Worm (Caenorhabditis elegans) whole organism, L4/young adult: Measurements from ENCODE around the gene C56E6.7.

Experiments used
- W03F9.2 ChIP-seq: fragments of 150-350 bp; optimal IDR thresholded peaks from 2 replicates; lab custom pipeline; 2014; ENCODE audit warnings: missing biosample characterization, missing genetic modification characterization
- dao-5 ChIP-seq: sonication (generic microtip); optimal IDR thresholded peaks from 2 replicates; lab custom pipeline; 2016; ENCODE audit warnings: missing genotype, missing genetic modification characterization, moderate library complexity, missing compliant biosample characterization
- him-1 ChIP-seq: sonication (generic microtip); optimal IDR thresholded peaks from 2 replicates; lab custom pipeline; 2016; ENCODE audit warnings: missing genotype, missing genetic modification reagents, missing genetic modification characterization, missing compliant biosample characterization

The C56E6.7 gene

ce11 chrII:6565077-6565476, 48.7 kb downstream of the C56E6.7 start, which contains the start of gene mpz-3:
TSS of gene mpz-3 (minus strand) at chrII:6565396.
- TF ChIP-seq dao-5 (tag; lab: Kevin White, UChicago) (no peak), him-1 (tag; lab: Kevin White, UChicago) (no peak), W03F9.2 (no peak)
